Worm (Caenorhabditis elegans) whole organism, late embryonic: Measurements from ENCODE around the gene tpa-1.

Source experiments
- C08G9.2 ChIP-seq: sonication (generic microtip); optimal IDR thresholded peaks from 2 replicates; lab custom pipeline; 2016; ENCODE audit warnings: mild to moderate bottlenecking, missing genetic modification characterization, moderate library complexity, missing compliant biosample characterization
- F13H6.1 ChIP-seq: sonication (generic microtip); optimal IDR thresholded peaks from 2 replicates; lab custom pipeline; 2016; ENCODE audit warnings: missing genetic modification characterization, missing compliant biosample characterization
- K02D7.2 ChIP-seq: sonication (generic microtip); optimal IDR thresholded peaks from 2 replicates; lab custom pipeline; 2017; ENCODE audit warnings: mild to moderate bottlenecking, missing genetic modification characterization, missing compliant biosample characterization
- K09A11.1 ChIP-seq: sonication (generic microtip); optimal IDR thresholded peaks from 2 replicates; lab custom pipeline; 2017; ENCODE audit warnings: antibody characterized with exemption, mild to moderate bottlenecking, missing genetic modification characterization, missing compliant biosample characterization; ENCODE audit not compliant: insufficient read depth
- T23F11.4 ChIP-seq: fragments of 200-800 bp; sonication (Bioruptor generic); optimal IDR thresholded peaks from 2 replicates; lab custom pipeline; 2018; ENCODE audit warnings: mild to moderate bottlenecking, missing genetic modification characterization, missing compliant biosample characterization
- Y22D7AL.16 ChIP-seq: sonication (generic microtip); optimal IDR thresholded peaks from 2 replicates; lab custom pipeline; 2016; ENCODE audit warnings: missing genetic modification characterization, missing compliant biosample characterization
- ahr-1 ChIP-seq: sonication (generic microtip); optimal IDR thresholded peaks from 2 replicates; lab custom pipeline; 2016; ENCODE audit warnings: missing genetic modification characterization, missing compliant biosample characterization
- ceh-14 ChIP-seq: sonication (generic microtip); optimal IDR thresholded peaks from 2 replicates; lab custom pipeline; 2016; ENCODE audit warnings: missing genotype, missing genetic modification characterization, missing compliant biosample characterization
- ceh-2 ChIP-seq: sonication (generic microtip); optimal IDR thresholded peaks from 2 replicates; lab custom pipeline; 2016; ENCODE audit warnings: missing genotype, missing genetic modification characterization, missing compliant biosample characterization
- ceh-24 ChIP-seq: sonication (generic microtip); optimal IDR thresholded peaks from 2 replicates; lab custom pipeline; 2016; ENCODE audit warnings: mild to moderate bottlenecking, missing genetic modification characterization, missing compliant biosample characterization
- ceh-30 ChIP-seq: fragments of 150-350 bp; optimal IDR thresholded peaks from 2 replicates; lab custom pipeline; 2014; ENCODE audit warnings: missing biosample characterization, missing genetic modification characterization
- ceh-31 ChIP-seq: sonication (generic microtip); optimal IDR thresholded peaks from 2 replicates; lab custom pipeline; 2016; ENCODE audit warnings: missing genetic modification characterization, missing compliant biosample characterization
- ceh-34 ChIP-seq: sonication (generic microtip); optimal IDR thresholded peaks from 2 replicates; lab custom pipeline; 2016; ENCODE audit warnings: mild to moderate bottlenecking, missing genetic modification characterization, missing compliant biosample characterization
- ceh-48 ChIP-seq: sonication (generic microtip); optimal IDR thresholded peaks from 2 replicates; lab custom pipeline; 2016; ENCODE audit warnings: missing genetic modification characterization, inconsistent platforms, missing compliant biosample characterization
- dmd-4 ChIP-seq: sonication (generic microtip); optimal IDR thresholded peaks from 2 replicates; lab custom pipeline; 2016; ENCODE audit warnings: borderline replicate concordance, missing genetic modification characterization, missing compliant biosample characterization
- dve-1 ChIP-seq: sonication (generic microtip); optimal IDR thresholded peaks from 2 replicates; lab custom pipeline; 2017; ENCODE audit warnings: antibody characterized with exemption, mild to moderate bottlenecking, missing genetic modification characterization, missing compliant biosample characterization
- elt-4 ChIP-seq: sonication (generic microtip); optimal IDR thresholded peaks from 2 replicates; lab custom pipeline; 2016; ENCODE audit warnings: missing genetic modification characterization, missing compliant biosample characterization
- ets-4 ChIP-seq: sonication (generic microtip); optimal IDR thresholded peaks from 2 replicates; lab custom pipeline; 2016; ENCODE audit warnings: missing genetic modification characterization, missing compliant biosample characterization
- fax-1 ChIP-seq: sonication (generic microtip); optimal IDR thresholded peaks from 2 replicates; lab custom pipeline; 2016; ENCODE audit warnings: missing genotype, missing genetic modification characterization, missing compliant biosample characterization
- fkh-10 ChIP-seq: fragments of 150-350 bp; optimal IDR thresholded peaks from 2 replicates; lab custom pipeline; 2014; ENCODE audit warnings: missing biosample characterization, missing genetic modification reagents, missing genetic modification characterization
- fkh-6 ChIP-seq: sonication (generic microtip); optimal IDR thresholded peaks from 2 replicates; lab custom pipeline; 2016; ENCODE audit warnings: missing genetic modification characterization, missing compliant biosample characterization
- hlh-15 ChIP-seq: sonication (generic microtip); optimal IDR thresholded peaks from 2 replicates; lab custom pipeline; 2016; ENCODE audit warnings: missing genetic modification characterization, missing compliant biosample characterization
- hlh-30 ChIP-seq: sonication (generic microtip); optimal IDR thresholded peaks from 2 replicates; lab custom pipeline; 2017; ENCODE audit warnings: antibody characterized with exemption, missing genetic modification characterization, missing compliant biosample characterization; ENCODE audit not compliant: insufficient read depth
- hlh-8 ChIP-seq: sonication (generic microtip); optimal IDR thresholded peaks from 2 replicates; lab custom pipeline; 2016; ENCODE audit warnings: missing genotype, missing genetic modification characterization, missing compliant biosample characterization
- lin-11 ChIP-seq: fragments of 200-800 bp; sonication (Bioruptor generic); optimal IDR thresholded peaks from 2 replicates; lab custom pipeline; 2018; ENCODE audit warnings: mild to moderate bottlenecking, missing genetic modification characterization, missing compliant biosample characterization
- madf-2 ChIP-seq: sonication (generic microtip); optimal IDR thresholded peaks from 2 replicates; lab custom pipeline; 2017; ENCODE audit warnings: missing genetic modification characterization, missing compliant biosample characterization
- mec-3 ChIP-seq: sonication (generic microtip); optimal IDR thresholded peaks from 2 replicates; lab custom pipeline; 2016; ENCODE audit warnings: borderline replicate concordance, missing genetic modification characterization, missing compliant biosample characterization
- nfya-1 ChIP-seq: sonication (generic microtip); optimal IDR thresholded peaks from 2 replicates; lab custom pipeline; 2017; ENCODE audit warnings: missing genetic modification characterization, mild to moderate bottlenecking, missing compliant biosample characterization, antibody characterized with exemption, moderate library complexity
- nhr-11 ChIP-seq: fragments of 150-350 bp; optimal IDR thresholded peaks from 2 replicates; lab custom pipeline; 2014; ENCODE audit warnings: missing biosample characterization, missing genetic modification characterization
- nhr-232 ChIP-seq: sonication (generic microtip); optimal IDR thresholded peaks from 2 replicates; lab custom pipeline; 2016; ENCODE audit warnings: missing genetic modification characterization, missing compliant biosample characterization
- npax-4 ChIP-seq: sonication (generic microtip); optimal IDR thresholded peaks from 2 replicates; lab custom pipeline; 2016; ENCODE audit warnings: missing genetic modification characterization, missing compliant biosample characterization
- pax-1 ChIP-seq: fragments of 150-350 bp; optimal IDR thresholded peaks from 2 replicates; lab custom pipeline; 2014; ENCODE audit warnings: missing biosample characterization, missing genetic modification characterization
- pha-2 ChIP-seq: sonication (generic microtip); optimal IDR thresholded peaks from 2 replicates; lab custom pipeline; 2017; ENCODE audit warnings: mild to moderate bottlenecking, missing genetic modification characterization, missing compliant biosample characterization
- pha-4 ChIP-seq: fragments of 150-350 bp; optimal IDR thresholded peaks from 2 replicates; lab custom pipeline; 2018; ENCODE audit warnings: missing biosample characterization, missing genetic modification reagents, missing genetic modification characterization
- pqm-1 ChIP-seq: sonication (generic microtip); optimal IDR thresholded peaks from 2 replicates; lab custom pipeline; 2016; ENCODE audit warnings: missing genetic modification characterization, missing compliant biosample characterization
- rnt-1 ChIP-seq: sonication (generic microtip); optimal IDR thresholded peaks from 2 replicates; lab custom pipeline; 2016; ENCODE audit warnings: missing genetic modification characterization, missing compliant biosample characterization
- sdc-2 ChIP-seq: sonication (generic microtip); optimal IDR thresholded peaks from 2 replicates; lab custom pipeline; 2016; ENCODE audit warnings: missing genotype, missing genetic modification characterization, missing compliant biosample characterization
- sox-2 ChIP-seq: fragments of 200-800 bp; sonication (Bioruptor generic); IDR thresholded peaks from 2 replicates; pipeline ENCODE4 v1.3.6; 2022; ENCODE audit warnings: missing genetic modification reagents, missing genetic modification characterization, missing compliant biosample characterization
- sox-4 ChIP-seq: sonication (generic microtip); optimal IDR thresholded peaks from 2 replicates; lab custom pipeline; 2017; ENCODE audit warnings: mild to moderate bottlenecking, missing genetic modification characterization, inconsistent platforms, missing compliant biosample characterization
- syd-9 ChIP-seq: sonication (generic microtip); optimal IDR thresholded peaks from 2 replicates; lab custom pipeline; 2016; ENCODE audit warnings: mild to moderate bottlenecking, missing genetic modification characterization, moderate library complexity, missing compliant biosample characterization
- tbx-2 ChIP-seq: sonication (generic microtip); optimal IDR thresholded peaks from 2 replicates; lab custom pipeline; 2016; ENCODE audit warnings: missing genetic modification characterization, missing compliant biosample characterization
- tbx-7 ChIP-seq: sonication (generic microtip); optimal IDR thresholded peaks from 2 replicates; lab custom pipeline; 2016; ENCODE audit warnings: missing genotype, missing genetic modification characterization, missing compliant biosample characterization
- ttx-3 ChIP-seq: sonication (generic microtip); optimal IDR thresholded peaks from 2 replicates; lab custom pipeline; 2016; ENCODE audit warnings: missing genetic modification reagents, missing genetic modification characterization, missing compliant biosample characterization
- unc-42 ChIP-seq: sonication (generic microtip); optimal IDR thresholded peaks from 2 replicates; lab custom pipeline; 2016; ENCODE audit warnings: missing genotype, missing genetic modification characterization, missing compliant biosample characterization
- unc-55 ChIP-seq: sonication (generic microtip); optimal IDR thresholded peaks from 2 replicates; lab custom pipeline; 2017; ENCODE audit warnings: missing biosample characterization, missing genetic modification reagents, missing genetic modification characterization
- unc-86 ChIP-seq: sonication (generic microtip); optimal IDR thresholded peaks from 2 replicates; lab custom pipeline; 2016; ENCODE audit warnings: missing genetic modification characterization, missing compliant biosample characterization
- zip-5 ChIP-seq: sonication (generic microtip); optimal IDR thresholded peaks from 2 replicates; lab custom pipeline; 2016; ENCODE audit warnings: missing genetic modification characterization, missing compliant biosample characterization
- ztf-16 ChIP-seq: sonication (generic microtip); optimal IDR thresholded peaks from 2 replicates; lab custom pipeline; 2017; ENCODE audit warnings: missing genetic modification characterization, missing compliant biosample characterization

The tpa-1 gene

DNA sequence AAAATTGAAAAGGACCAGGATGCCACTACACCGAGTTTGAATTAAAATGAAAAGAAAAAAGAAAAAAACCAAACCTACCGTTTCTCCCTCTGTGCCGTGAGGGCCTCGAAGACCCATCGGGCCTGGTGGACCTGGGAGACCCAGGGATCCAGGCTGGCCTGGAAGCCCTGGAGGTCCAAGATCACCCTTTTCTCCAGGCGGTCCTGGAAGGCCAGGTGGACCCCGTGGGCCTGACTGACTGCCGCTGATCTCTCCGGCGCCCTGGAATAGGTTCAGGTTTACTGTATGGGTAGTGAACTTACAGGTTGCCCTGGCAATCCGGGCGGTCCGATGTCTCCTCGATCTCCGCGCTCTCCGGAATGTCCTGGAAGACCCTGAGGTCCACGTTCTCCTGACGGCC is 47.9 kb downstream of the tpa-1 start:
- TF ChIP-seq pha-4, result no peak
- TF ChIP-seq mec-3 (tag; lab: Kevin White, UChicago), result peak; percentile 37
- TF ChIP-seq Y22D7AL.16 (tag; lab: Kevin White, UChicago), result no peak

DNA sequence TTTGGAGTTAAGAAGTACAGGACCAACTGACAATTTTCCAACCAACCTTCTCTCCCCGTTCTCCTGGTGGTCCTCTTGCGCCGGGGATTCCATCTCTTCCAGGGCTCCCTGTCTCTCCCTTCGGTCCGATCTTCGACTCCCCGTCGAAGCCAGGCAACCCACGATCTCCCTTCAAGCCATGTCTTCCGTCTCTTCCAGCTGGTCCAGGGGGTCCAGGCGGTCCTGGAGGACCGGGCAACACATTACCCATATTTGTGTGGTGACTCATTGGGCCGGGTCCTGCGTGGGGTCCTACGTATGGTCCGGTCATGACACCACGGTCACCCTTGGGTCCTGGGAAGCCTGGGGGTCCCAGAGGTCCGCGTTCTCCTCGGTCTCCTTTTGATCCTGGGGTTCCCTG is 49.2 kb downstream of the tpa-1 start:
- TF ChIP-seq C08G9.2 (tag; lab: Kevin White, UChicago), result peak; percentile 35
- no peak for TF ChIP-seq ets-4 (tag; lab: Kevin White, UChicago)

DNA sequence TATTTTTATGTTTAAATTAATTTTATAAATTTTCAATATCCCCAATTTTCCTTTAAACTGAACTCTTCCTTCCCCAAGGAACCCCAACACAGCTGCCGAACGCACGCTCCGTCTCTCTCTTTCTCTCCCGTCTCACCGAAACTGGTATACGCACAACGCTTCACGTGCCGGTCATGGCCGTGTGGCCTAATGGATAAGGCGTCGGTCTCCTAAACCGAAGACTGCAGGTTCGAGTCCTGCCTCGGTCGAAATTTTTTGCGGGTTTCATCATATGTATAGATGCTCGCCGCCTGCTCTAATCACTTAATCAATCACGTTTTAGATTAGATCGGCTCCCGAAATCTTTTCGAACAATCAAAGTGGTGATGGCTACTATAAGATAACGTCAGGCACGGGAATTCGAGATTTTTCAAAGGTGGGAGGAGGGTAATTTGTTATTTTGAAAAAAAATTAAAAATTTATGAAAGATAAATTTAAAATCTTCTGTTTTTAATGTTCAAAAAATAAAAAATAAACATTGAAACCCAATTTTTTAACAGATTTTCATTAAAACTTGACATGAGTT is 52.1 kb downstream of the tpa-1 start:
- peak; percentile 90 for TF ChIP-seq unc-86 (tag; lab: Kevin White, UChicago)
- peak; percentile 92 for TF ChIP-seq tbx-2 (tag; lab: Kevin White, UChicago)
- TF ChIP-seq hlh-15 (tag; lab: Kevin White, UChicago), result peak; percentile 84
- TF ChIP-seq K02D7.2, result peak; percentile 87
- TF ChIP-seq dmd-4, result peak; percentile 85
- peak; percentile 88 for TF ChIP-seq syd-9
- TF ChIP-seq ceh-34, result peak; percentile 91
- no peak for TF ChIP-seq elt-4 (tag; lab: Kevin White, UChicago)
- TF ChIP-seq pax-1, result no peak
- peak; percentile 80 for TF ChIP-seq ahr-1 (tag; lab: Kevin White, UChicago)
- peak; percentile 74 for TF ChIP-seq ceh-24 (tag; lab: Kevin White, UChicago)
- TF ChIP-seq ttx-3, result peak; percentile 93
- peak; percentile 92 for TF ChIP-seq rnt-1
- TF ChIP-seq pha-4, result no peak
- peak; percentile 81 for TF ChIP-seq C08G9.2 (tag; lab: Kevin White, UChicago)
- TF ChIP-seq ceh-14 (tag; lab: Kevin White, UChicago), result peak; percentile 59
- TF ChIP-seq unc-42 (tag; lab: Kevin White, UChicago), result peak; percentile 42
- TF ChIP-seq F13H6.1 (tag; lab: Kevin White, UChicago), result peak; percentile 75
- peak; percentile 90 for TF ChIP-seq hlh-30 (tag; lab: Kevin White, UChicago)
- TF ChIP-seq ztf-16 (tag; lab: Kevin White, UChicago), result peak; percentile 90
- TF ChIP-seq sox-4 (tag; lab: Kevin White, UChicago), result peak; percentile 92
- TF ChIP-seq nhr-11 (tag; lab: Kevin White, UChicago), result no peak
- peak; percentile 92 for TF ChIP-seq nhr-232 (tag; lab: Kevin White, UChicago)
- TF ChIP-seq pqm-1 (tag; lab: Kevin White, UChicago), result peak; percentile 16
- peak; percentile 87 for TF ChIP-seq ceh-48
- peak; percentile 80 for TF ChIP-seq ceh-31 (tag; lab: Kevin White, UChicago)
- TF ChIP-seq ets-4 (tag; lab: Kevin White, UChicago), result no peak
- TF ChIP-seq lin-11 (tag; lab: Kevin White, UChicago), result peak; percentile 90
- TF ChIP-seq zip-5 (tag; lab: Kevin White, UChicago), result peak; percentile 75
- TF ChIP-seq nfya-1 (tag; lab: Kevin White, UChicago), result peak; percentile 72
- TF ChIP-seq madf-2 (tag; lab: Kevin White, UChicago), result peak; percentile 88
- peak; percentile 82 for TF ChIP-seq K09A11.1 (tag; lab: Kevin White, UChicago)
- TF ChIP-seq pha-2 (tag; lab: Kevin White, UChicago), result peak; percentile 93
- TF ChIP-seq fkh-10, result no peak
- peak; percentile 40 for TF ChIP-seq tbx-7 (tag; lab: Kevin White, UChicago)
- TF ChIP-seq T23F11.4 (GFP tag; lab: Kevin White, UChicago), result peak; percentile 93
- TF ChIP-seq fkh-6 (tag; lab: Kevin White, UChicago), result peak; percentile 90
- peak; percentile 88 for TF ChIP-seq sox-2 (GFP tag; lab: Robert Waterston, UW)
- TF ChIP-seq hlh-8 (tag; lab: Kevin White, UChicago), result peak; percentile 53
- TF ChIP-seq sdc-2, result peak; percentile 82
- TF ChIP-seq dve-1 (tag; lab: Kevin White, UChicago), result peak; percentile 71
- TF ChIP-seq ceh-30 (tag; lab: Kevin White, UChicago), result no peak
- peak; percentile 68 for TF ChIP-seq npax-4 (tag; lab: Kevin White, UChicago)
- peak; percentile 23 for TF ChIP-seq unc-55
- peak; percentile 73 for TF ChIP-seq ceh-2
- TF ChIP-seq fax-1 (tag; lab: Kevin White, UChicago), result peak; percentile 85
